Fruit fly (Drosophila melanogaster) whole organism: ENCODE results near the gene CG15537.

Experiments
- CG8478 ChIP-seq: fragments of >200 bp; optimal IDR thresholded peaks from 2 replicates; lab custom pipeline; 2018; ENCODE audit warnings: inconsistent platforms
- pan ChIP-seq: fragments of >200 bp; optimal IDR thresholded peaks from 2 replicates; lab custom pipeline; 2017
- usp ChIP-seq: fragments of >200 bp; optimal IDR thresholded peaks from 2 replicates; lab custom pipeline; 2017; ENCODE audit warnings: missing biosample characterization, missing genetic modification characterization, mixed read lengths

DNA sequence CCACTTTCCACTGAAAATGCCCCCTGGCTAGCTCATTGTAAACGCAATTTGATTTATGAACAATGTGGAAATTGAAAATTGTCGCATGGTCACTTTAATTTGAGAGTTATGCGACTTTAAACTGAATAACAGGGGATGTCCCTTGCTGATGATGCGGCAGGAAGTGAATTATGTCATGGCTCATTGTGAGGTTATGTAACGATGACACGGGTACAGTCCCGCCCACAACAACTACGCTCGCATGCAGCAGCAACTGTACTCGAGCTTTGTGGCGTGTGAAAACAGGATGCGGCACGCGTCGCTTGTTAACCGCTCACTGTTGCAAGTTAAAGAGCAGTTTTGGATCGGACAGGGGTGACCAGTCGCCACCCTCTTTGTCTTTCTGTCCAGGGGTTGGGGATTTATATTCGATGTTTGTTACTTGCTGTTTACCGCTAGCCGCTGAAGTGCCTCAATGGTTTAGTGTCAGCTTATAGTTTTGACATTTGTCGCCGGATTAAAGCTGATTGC is 26.6 kb downstream of the CG15537 start:
- TF ChIP-seq pan (lab: Kevin White, UChicago) (no peak), usp (GFP tag; lab: Kevin White, UChicago) (no peak), CG8478 (lab: Kevin White, UChicago) (no peak)
